Worm (Caenorhabditis elegans): Measurements from ENCODE around the gene spp-21.

ce11 chrX:11482134-11482533 lies 7.8 kb upstream of the spp-21 start:
- TF ChIP-seq T22C8.4 (GFP tag; IDR thresholded peaks at IDR 0.05): no peak
- TF ChIP-seq cog-1 (tag; optimal IDR thresholded peaks at IDR 0.05): no peak

Measured in whole organism, midembryonic.